Worm (Caenorhabditis elegans): ENCODE measurements around the gene mep-1.

mep-1 gene

ce11 chrIV:11498169-11498568 lies 26.3 kb upstream of the mep-1 start, which contains the start of gene sms-1:
TSS of gene sms-1 (minus strand) at chrIV:11498174.
- TF ChIP-seq dpl-1 (GFP tag; optimal IDR thresholded peaks at IDR 0.05) = no peak

ce11 chrIV:11500421-11500820 lies 24.0 kb upstream of the mep-1 start, which contains the start of gene H21P03.10:
TSS of gene H21P03.10 (plus strand) at chrIV:11500721.
- no peak for TF ChIP-seq dsc-1 (tag; optimal IDR thresholded peaks at IDR 0.05)
- TF ChIP-seq fos-1 (tag; optimal IDR thresholded peaks at IDR 0.05) = no peak
- TF ChIP-seq unc-98 (GFP tag; IDR thresholded peaks at IDR 0.05) = no peak
- TF ChIP-seq nhr-11 (tag; optimal IDR thresholded peaks at IDR 0.05) = no peak
- TF ChIP-seq nhr-76 (tag; optimal IDR thresholded peaks at IDR 0.05) = no peak
- TF ChIP-seq efl-1 (optimal IDR thresholded peaks at IDR 0.05) = no peak
- no peak for TF ChIP-seq efl-1 (GFP tag; optimal IDR thresholded peaks at IDR 0.05 in 1 of 2)

ce11 chrIV:11503654-11504053 lies 20.8 kb upstream of the mep-1 start:
- TF ChIP-seq nhr-84 (tag; optimal IDR thresholded peaks at IDR 0.05) (no peak), nhr-19 (GFP tag; conservative IDR thresholded peaks at IDR 0.05) (0 out of 2 replicates have a peak, but pooled peaks have one; percentile 3), lsy-2 (tag; optimal IDR thresholded peaks at IDR 0.05) (no peak), irx-1 (tag; optimal IDR thresholded peaks at IDR 0.05) (no peak), swsn-7 (tag; optimal IDR thresholded peaks at IDR 0.05) (no peak), blmp-1 (tag; optimal IDR thresholded peaks at IDR 0.05) (peak; percentile 34), pqm-1 (tag; optimal IDR thresholded peaks at IDR 0.05) (no peak), vab-15 (tag; optimal IDR thresholded peaks at IDR 0.05) (no peak), nhr-71 (tag; optimal IDR thresholded peaks at IDR 0.05) (peak; percentile 25), nhr-20 (tag; optimal IDR thresholded peaks at IDR 0.05) (peak; percentile 40), mdl-1 (tag; optimal IDR thresholded peaks at IDR 0.05) (no peak), lin-14 (GFP tag; optimal IDR thresholded peaks at IDR 0.05) (peak; percentile 17), sup-37 (GFP tag; optimal IDR thresholded peaks at IDR 0.05) (no peak), lin-39 (tag; optimal IDR thresholded peaks at IDR 0.05) (no peak), sox-4 (tag; optimal IDR thresholded peaks at IDR 0.05) (no peak), unc-130 (tag; optimal IDR thresholded peaks at IDR 0.05) (peak; percentile 24), sptf-1 (tag; optimal IDR thresholded peaks at IDR 0.05) (no peak), ama-1 (optimal IDR thresholded peaks at IDR 0.05) (no peak), fkh-10 (GFP tag; optimal IDR thresholded peaks at IDR 0.05) (no peak), ceh-63 (GFP tag; optimal IDR thresholded peaks at IDR 0.05) (no peak), nhr-11 (tag; optimal IDR thresholded peaks at IDR 0.05) (no peak), elt-3 (tag; optimal IDR thresholded peaks at IDR 0.05) (peak in 2 of 6 experiments; percentile 10 to 16), nhr-77 (tag; optimal IDR thresholded peaks at IDR 0.05) (no peak), hlh-4 (tag; optimal IDR thresholded peaks at IDR 0.05) (no peak), skn-1 (tag; optimal IDR thresholded peaks at IDR 0.05) (no peak), snu-23 (GFP tag; optimal IDR thresholded peaks at IDR 0.05) (peak; percentile 21), mef-2 (tag; optimal IDR thresholded peaks at IDR 0.05) (no peak), egl-13 (tag; optimal IDR thresholded peaks at IDR 0.05) (no peak), fkh-8 (tag; optimal IDR thresholded peaks at IDR 0.05) (no peak), elt-2 (tag; optimal IDR thresholded peaks at IDR 0.05) (no peak), nhr-85 (tag) (peak; percentile 75), nhr-90 (tag; optimal IDR thresholded peaks at IDR 0.05; ENCODE audit: poor library complexity) (peak; percentile 8), Y116A8C.19 (tag; optimal IDR thresholded peaks at IDR 0.05; ENCODE audit: borderline replicate concordance) (no peak), ceh-8 (GFP tag; optimal IDR thresholded peaks at IDR 0.05) (no peak), lin-13 (GFP tag; optimal IDR thresholded peaks at IDR 0.05) (no peak), C16A3.4 (tag; optimal IDR thresholded peaks at IDR 0.05) (no peak), unc-30 (tag; optimal IDR thresholded peaks at IDR 0.05) (no peak), C04F5.9 (tag; optimal IDR thresholded peaks at IDR 0.05) (no peak), efl-3 (GFP tag; optimal IDR thresholded peaks at IDR 0.05) (no peak), tbx-2 (tag; optimal IDR thresholded peaks at IDR 0.05) (peak; percentile 5)

Measured in whole organism, L1 larva.